Worm (Caenorhabditis elegans) whole organism, young adult: ENCODE measurements around the gene nhr-213.

Experiments used
- B0336.3 ChIP-seq: fragments of 200-800 bp; sonication (Bioruptor generic); IDR thresholded peaks from 2 replicates; pipeline ENCODE4 v1.3.6; 2022; ENCODE audit warnings: missing genetic modification characterization, missing compliant biosample characterization
- F23B12.7 ChIP-seq: sonication (generic microtip); optimal IDR thresholded peaks from 2 replicates; lab custom pipeline; 2017; ENCODE audit warnings: missing genetic modification characterization, mild to moderate bottlenecking, missing compliant biosample characterization, antibody characterized with exemption, moderate library complexity; ENCODE audit not compliant: insufficient read depth
- F49E8.2 ChIP-seq: sonication (generic microtip); optimal IDR thresholded peaks from 3 replicates; lab custom pipeline; 2017; ENCODE audit warnings: missing genetic modification characterization, mild to moderate bottlenecking, missing compliant biosample characterization, antibody characterized with exemption, moderate library complexity; ENCODE audit not compliant: insufficient read depth
- ZK185.1 ChIP-seq: sonication (generic microtip); optimal IDR thresholded peaks from 2 replicates; lab custom pipeline; 2016; ENCODE audit warnings: mild to moderate bottlenecking, missing genetic modification characterization, missing compliant biosample characterization; ENCODE audit not compliant: poor library complexity, severe bottlenecking
- attf-6 ChIP-seq: fragments of 200-800 bp; sonication (Bioruptor generic); IDR thresholded peaks from 2 replicates; pipeline ENCODE4 v1.3.6; 2022; ENCODE audit warnings: missing genetic modification reagents, missing genetic modification characterization, missing compliant biosample characterization
- efl-1 ChIP-seq: fragments of 150-350 bp; optimal IDR thresholded peaks from 2 replicates; lab custom pipeline; 2014; ENCODE audit warnings: missing biosample characterization, missing genetic modification reagents, missing genetic modification characterization
- egl-44 ChIP-seq: fragments of 200-800 bp; sonication (Bioruptor generic); IDR thresholded peaks from 2 replicates; pipeline ENCODE4 v1.3.6; 2022; ENCODE audit warnings: missing genetic modification reagents, missing genetic modification characterization, missing compliant biosample characterization
- lin-54 ChIP-seq: fragments of 200-800 bp; sonication (Bioruptor generic); optimal IDR thresholded peaks from 2 replicates; lab custom pipeline; 2018; ENCODE audit warnings: mild to moderate bottlenecking, missing genetic modification characterization, missing compliant biosample characterization
- lir-1 ChIP-seq: fragments of 200-800 bp; sonication (Bioruptor generic); conservative IDR thresholded peaks from 2 replicates; pipeline ENCODE4 v1.3.6; 2022; ENCODE audit warnings: missing genetic modification reagents, missing genetic modification characterization, missing compliant biosample characterization
- nfyb-1 ChIP-seq: fragments of 200-800 bp; sonication (Bioruptor generic); IDR thresholded peaks from 2 replicates; pipeline ENCODE4 v1.3.6; 2022; ENCODE audit warnings: missing genetic modification reagents, missing genetic modification characterization, missing compliant biosample characterization
- nhr-27 ChIP-seq: fragments of 200-800 bp; sonication (Bioruptor generic); optimal IDR thresholded peaks from 2 replicates; lab custom pipeline; 2018; ENCODE audit warnings: mild to moderate bottlenecking, missing genetic modification characterization, moderate library complexity, missing compliant biosample characterization
- nhr-90 ChIP-seq: sonication (generic microtip); optimal IDR thresholded peaks from 2 replicates; lab custom pipeline; 2016; ENCODE audit warnings: missing genotype, mild to moderate bottlenecking, missing genetic modification characterization, missing compliant biosample characterization
- pha-4 ChIP-seq: fragments of 150-350 bp; sonication (generic microtip); optimal IDR thresholded peaks from 2 replicates; lab custom pipeline; 2014; ENCODE audit warnings: missing biosample characterization, missing genetic modification reagents, missing genetic modification characterization
- ztf-28 ChIP-seq: fragments of 200-800 bp; sonication (Bioruptor generic); IDR thresholded peaks from 2 replicates; pipeline ENCODE4 v1.3.6; 2022; ENCODE audit warnings: missing genetic modification reagents, missing genetic modification characterization, missing compliant biosample characterization

DNA sequence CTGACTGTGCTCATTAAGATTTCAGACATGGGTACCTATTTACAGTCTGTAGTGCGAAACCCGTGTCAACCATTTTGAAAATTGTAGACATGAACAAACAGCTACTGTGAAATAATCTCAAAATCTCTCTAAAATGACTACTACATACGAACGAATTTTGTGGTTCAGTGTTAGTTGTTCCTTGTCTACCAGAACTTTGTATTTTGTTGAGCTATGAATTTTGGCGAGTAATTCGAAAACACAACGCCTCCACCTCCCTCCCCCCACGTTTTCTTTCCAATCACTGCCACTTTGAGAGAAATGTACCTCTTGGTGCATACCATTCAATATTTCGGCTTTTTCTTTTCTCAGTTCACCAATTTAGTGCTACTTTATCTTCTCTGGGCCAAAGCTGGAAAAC is 3.9 kb downstream of the nhr-213 start, which contains the start of gene T06C12.11:
- TF ChIP-seq nfyb-1 (no peak), ztf-28 (GFP tag; lab: Robert Waterston, UW) (no peak), lin-54 (GFP tag; lab: Kevin White, UChicago) (no peak), F49E8.2 (tag; lab: Kevin White, UChicago) (no peak), egl-44 (no peak), efl-1 (GFP tag; lab: Kevin White, UChicago) (no peak), lir-1 (GFP tag; lab: Robert Waterston, UW) (no peak), B0336.3 (no peak), ZK185.1 (no peak), nhr-90 (tag; lab: Kevin White, UChicago) (no peak), pha-4 (tag; lab: Kevin White, UChicago) (no peak), nhr-27 (no peak), attf-6 (GFP tag; lab: Robert Waterston, UW) (no peak), F23B12.7 (tag; lab: Kevin White, UChicago) (no peak)
